Worm (Caenorhabditis elegans) whole organism, L3 larva: ENCODE results near the gene gcy-22.

ENCODE experiments used
- R02D3.7 ChIP-seq: fragments of 150-350 bp; optimal IDR thresholded peaks from 2 replicates; lab custom pipeline; 2014; ENCODE audit warnings: missing biosample characterization, missing genetic modification characterization
- ZK546.5 ChIP-seq: sonication (generic microtip); optimal IDR thresholded peaks from 2 replicates; lab custom pipeline; 2017; ENCODE audit warnings: missing biosample characterization, missing genetic modification characterization
- aly-2 ChIP-seq: fragments of 150-350 bp; optimal IDR thresholded peaks from 2 replicates; lab custom pipeline; 2014; ENCODE audit warnings: missing biosample characterization, missing genetic modification characterization
- ama-1 ChIP-seq: fragments of 150-350 bp; optimal IDR thresholded peaks from 2 replicates; lab custom pipeline; 2018
- ceh-16 ChIP-seq: sonication (generic microtip); optimal IDR thresholded peaks from 2 replicates; lab custom pipeline; 2017; ENCODE audit warnings: missing biosample characterization, missing genetic modification characterization
- ceh-28 ChIP-seq: fragments of 150-350 bp; optimal IDR thresholded peaks from 2 replicates; lab custom pipeline; 2014; ENCODE audit warnings: missing biosample characterization, missing genetic modification reagents, missing genetic modification characterization
- ceh-82 ChIP-seq: fragments of 150-350 bp; optimal IDR thresholded peaks from 2 replicates; lab custom pipeline; 2014; ENCODE audit warnings: missing biosample characterization, missing genetic modification characterization
- ceh-9 ChIP-seq: sonication (generic microtip); optimal IDR thresholded peaks from 2 replicates; lab custom pipeline; 2018; ENCODE audit warnings: missing biosample characterization, missing genetic modification characterization
- egl-27 ChIP-seq: sonication (generic microtip); optimal IDR thresholded peaks from 4 replicates; lab custom pipeline; 2017; ENCODE audit warnings: missing biosample characterization, missing genetic modification reagents, missing genetic modification characterization
- egl-5 ChIP-seq: fragments of 150-350 bp; optimal IDR thresholded peaks from 2 replicates; lab custom pipeline; 2017; ENCODE audit warnings: missing biosample characterization, missing genetic modification reagents, missing genetic modification characterization, inconsistent platforms
- elt-1 ChIP-seq: fragments of 150-350 bp; optimal IDR thresholded peaks from 2 replicates; lab custom pipeline; 2014; ENCODE audit warnings: missing biosample characterization, missing genetic modification characterization
- elt-2 ChIP-seq: sonication (generic microtip); optimal IDR thresholded peaks from 2 replicates; lab custom pipeline; 2016; ENCODE audit warnings: missing genetic modification reagents, mild to moderate bottlenecking, missing genetic modification characterization, missing compliant biosample characterization
- elt-3 ChIP-seq, 3 experiments: fragments of 150-350 bp in 1 of 3; sonication (generic microtip) in 2 of 3; optimal IDR thresholded peaks; 2 replicates in 2 of 3; 4 replicates in 1 of 3; lab custom pipeline; 2014 to 2017; ENCODE audit warnings: missing biosample characterization in 3 of 3, missing genetic modification characterization in 3 of 3
- eor-1 ChIP-seq, 2 experiments: fragments of 150-350 bp; optimal IDR thresholded peaks; 2 replicates each; lab custom pipeline; 2014 to 2018; ENCODE audit warnings: missing biosample characterization in 2 of 2, missing genetic modification characterization in 2 of 2
- fkh-10 ChIP-seq: sonication (generic microtip); optimal IDR thresholded peaks from 2 replicates; lab custom pipeline; 2017; ENCODE audit warnings: missing biosample characterization, missing genetic modification reagents, missing genetic modification characterization
- fkh-2 ChIP-seq: fragments of 150-350 bp; optimal IDR thresholded peaks from 2 replicates; lab custom pipeline; 2014; ENCODE audit warnings: missing biosample characterization, missing genetic modification reagents, missing genetic modification characterization
- fos-1 ChIP-seq: fragments of 150-350 bp; optimal IDR thresholded peaks from 2 replicates; lab custom pipeline; 2014; ENCODE audit warnings: missing biosample characterization, missing genetic modification characterization
- hmg-11 ChIP-seq: sonication (generic microtip); optimal IDR thresholded peaks from 2 replicates; lab custom pipeline; 2016; ENCODE audit warnings: missing genetic modification characterization, missing compliant biosample characterization
- jun-1 ChIP-seq: fragments of 150-350 bp; optimal IDR thresholded peaks from 2 replicates; lab custom pipeline; 2014; ENCODE audit warnings: missing biosample characterization, missing genetic modification reagents, missing genetic modification characterization
- lin-15B ChIP-seq: fragments of 150-350 bp; optimal IDR thresholded peaks from 2 replicates; lab custom pipeline; 2014; ENCODE audit warnings: missing biosample characterization, missing genetic modification characterization
- lin-39 ChIP-seq: fragments of 150-350 bp; optimal IDR thresholded peaks from 2 replicates; lab custom pipeline; 2018; ENCODE audit warnings: missing biosample characterization, missing genetic modification reagents, missing genetic modification characterization
- lsy-12 ChIP-seq: sonication (generic microtip); optimal IDR thresholded peaks from 2 replicates; lab custom pipeline; 2016; ENCODE audit warnings: mild to moderate bottlenecking, missing genetic modification characterization, missing compliant biosample characterization
- mdl-1 ChIP-seq: fragments of 150-350 bp; optimal IDR thresholded peaks from 2 replicates; lab custom pipeline; 2014; ENCODE audit warnings: missing biosample characterization, missing genetic modification characterization
- nfya-1 ChIP-seq: sonication (generic microtip); optimal IDR thresholded peaks from 2 replicates; lab custom pipeline; 2017; ENCODE audit warnings: missing genetic modification characterization, mild to moderate bottlenecking, missing compliant biosample characterization, antibody characterized with exemption, moderate library complexity; ENCODE audit not compliant: insufficient read depth
- nhr-12 ChIP-seq: fragments of 150-350 bp; optimal IDR thresholded peaks from 2 replicates; lab custom pipeline; 2014; ENCODE audit warnings: missing biosample characterization, missing genetic modification characterization
- nhr-23 ChIP-seq: fragments of 150-350 bp; optimal IDR thresholded peaks from 2 replicates; lab custom pipeline; 2014; ENCODE audit warnings: missing biosample characterization, missing genetic modification reagents, missing genetic modification characterization
- nhr-237 ChIP-seq: fragments of 150-350 bp; optimal IDR thresholded peaks from 2 replicates; lab custom pipeline; 2014; ENCODE audit warnings: missing biosample characterization, missing genetic modification characterization
- nhr-25 ChIP-seq: sonication (generic microtip); optimal IDR thresholded peaks from 2 replicates; lab custom pipeline; 2017; ENCODE audit warnings: missing biosample characterization, missing genetic modification characterization
- nhr-28 ChIP-seq: fragments of 150-350 bp; optimal IDR thresholded peaks from 2 replicates; lab custom pipeline; 2014; ENCODE audit warnings: missing biosample characterization, missing genetic modification characterization
- nhr-43 ChIP-seq: sonication (generic microtip); optimal IDR thresholded peaks from 2 replicates; lab custom pipeline; 2016; ENCODE audit warnings: mild to moderate bottlenecking, missing genetic modification characterization, missing compliant biosample characterization; ENCODE audit not compliant: poor library complexity, severe bottlenecking
- nhr-67 ChIP-seq: fragments of 150-350 bp; optimal IDR thresholded peaks from 2 replicates; lab custom pipeline; 2014; ENCODE audit warnings: missing biosample characterization, missing genetic modification characterization
- nhr-77 ChIP-seq: fragments of 150-350 bp; optimal IDR thresholded peaks from 2 replicates; lab custom pipeline; 2014; ENCODE audit warnings: missing biosample characterization, missing genetic modification characterization
- pha-4 ChIP-seq: fragments of 150-350 bp; optimal IDR thresholded peaks from 2 replicates; lab custom pipeline; 2014; ENCODE audit warnings: missing biosample characterization, missing genetic modification reagents, missing genetic modification characterization
- sea-2 ChIP-seq: fragments of 150-350 bp; sonication (generic microtip); optimal IDR thresholded peaks from 4 replicates; lab custom pipeline; 2014; ENCODE audit warnings: missing biosample characterization, missing genetic modification reagents, missing genetic modification characterization
- skn-1 ChIP-seq: fragments of 150-350 bp; optimal IDR thresholded peaks from 2 replicates; lab custom pipeline; 2014; ENCODE audit warnings: missing biosample characterization, missing genetic modification characterization
- snpc-4 ChIP-seq: fragments of 150-350 bp; optimal IDR thresholded peaks from 2 replicates; lab custom pipeline; 2014; ENCODE audit warnings: missing biosample characterization, missing genetic modification characterization
- tbx-2 ChIP-seq: sonication (generic microtip); optimal IDR thresholded peaks from 2 replicates; lab custom pipeline; 2016; ENCODE audit warnings: mild to moderate bottlenecking, missing genetic modification characterization, missing compliant biosample characterization
- unc-39 ChIP-seq: sonication (generic microtip); optimal IDR thresholded peaks from 4 replicates; lab custom pipeline; 2017; ENCODE audit warnings: missing biosample characterization, missing genetic modification characterization
- unc-62 ChIP-seq: fragments of 150-350 bp; sonication (generic microtip); optimal IDR thresholded peaks from 4 replicates; lab custom pipeline; 2014; ENCODE audit warnings: missing biosample characterization, missing genetic modification reagents, missing genetic modification characterization
- zag-1 ChIP-seq: fragments of 150-350 bp; optimal IDR thresholded peaks from 2 replicates; lab custom pipeline; 2014; ENCODE audit warnings: missing biosample characterization, missing genetic modification characterization
- ztf-4 ChIP-seq: fragments of 150-350 bp; optimal IDR thresholded peaks from 2 replicates; lab custom pipeline; 2014; ENCODE audit warnings: missing biosample characterization, missing genetic modification characterization

The gcy-22 gene

ce11 chrV:20850580-20850979 lies 25.7 kb upstream of the gcy-22 start, which contains the start of gene clec-264:
Gene clec-264 (minus strand): TSS chrV:20850701.
- TF ChIP-seq elt-1 (tag; lab: Kevin White, UChicago) = no peak
- TF ChIP-seq egl-5 (tag; lab: Kevin White, UChicago) = peak; percentile 14
- TF ChIP-seq, all 47 proteins: peak for 1

ce11 chrV:20847743-20848229 lies 22.9 kb upstream of the gcy-22 start:
- TF ChIP-seq lsy-12 (tag; lab: Kevin White, UChicago) = no peak
- TF ChIP-seq eor-1 (tag; optimal IDR thresholded peaks at IDR 0.05; lab: Kevin White, UChicago) = no peak
- TF ChIP-seq ceh-9 = no peak
- no peak for TF ChIP-seq lin-39
- TF ChIP-seq tbx-2 = peak; percentile 12
- no peak for TF ChIP-seq R02D3.7
- TF ChIP-seq pha-4 (tag; lab: Kevin White, UChicago) = peak; percentile 13
- no peak for TF ChIP-seq nhr-12 (tag; lab: Kevin White, UChicago)
- TF ChIP-seq ZK546.5 = no peak
- TF ChIP-seq elt-2 (tag; lab: Kevin White, UChicago) = no peak
- no peak for TF ChIP-seq egl-27 (tag; lab: Kevin White, UChicago)
- TF ChIP-seq egl-5 (tag; lab: Kevin White, UChicago) = no peak
- TF ChIP-seq fos-1 (tag; lab: Kevin White, UChicago) = no peak
- TF ChIP-seq nhr-67 (tag; lab: Kevin White, UChicago) = no peak
- TF ChIP-seq fkh-2 (tag; lab: Kevin White, UChicago) = no peak
- TF ChIP-seq ceh-28 (tag; lab: Kevin White, UChicago) = no peak
- TF ChIP-seq sea-2 = no peak
- peak; percentile 35 for TF ChIP-seq ztf-4 (tag; lab: Kevin White, UChicago)
- no peak for TF ChIP-seq unc-62 (GFP tag; lab: Kevin White, UChicago)
- TF ChIP-seq skn-1 (tag; lab: Kevin White, UChicago) = no peak
- no peak for TF ChIP-seq elt-3 (tag; optimal IDR thresholded peaks at IDR 0.05; lab: Kevin White, UChicago)
- TF ChIP-seq ceh-16 (tag; lab: Kevin White, UChicago) = no peak
- TF ChIP-seq nhr-23 (tag; lab: Kevin White, UChicago) = no peak
- TF ChIP-seq nhr-43 (tag; lab: Kevin White, UChicago) = peak; percentile 22
- TF ChIP-seq ama-1 (lab: Kevin White, UChicago) = peak; percentile 88
- TF ChIP-seq zag-1 = no peak
- TF ChIP-seq elt-1 (tag; lab: Kevin White, UChicago) = no peak
- no peak for TF ChIP-seq unc-39 (tag; lab: Kevin White, UChicago)
- TF ChIP-seq nhr-28 (tag; lab: Kevin White, UChicago) = no peak
- no peak for TF ChIP-seq snpc-4 (tag; lab: Kevin White, UChicago)
- TF ChIP-seq jun-1 (tag; lab: Kevin White, UChicago) = no peak

DNA sequence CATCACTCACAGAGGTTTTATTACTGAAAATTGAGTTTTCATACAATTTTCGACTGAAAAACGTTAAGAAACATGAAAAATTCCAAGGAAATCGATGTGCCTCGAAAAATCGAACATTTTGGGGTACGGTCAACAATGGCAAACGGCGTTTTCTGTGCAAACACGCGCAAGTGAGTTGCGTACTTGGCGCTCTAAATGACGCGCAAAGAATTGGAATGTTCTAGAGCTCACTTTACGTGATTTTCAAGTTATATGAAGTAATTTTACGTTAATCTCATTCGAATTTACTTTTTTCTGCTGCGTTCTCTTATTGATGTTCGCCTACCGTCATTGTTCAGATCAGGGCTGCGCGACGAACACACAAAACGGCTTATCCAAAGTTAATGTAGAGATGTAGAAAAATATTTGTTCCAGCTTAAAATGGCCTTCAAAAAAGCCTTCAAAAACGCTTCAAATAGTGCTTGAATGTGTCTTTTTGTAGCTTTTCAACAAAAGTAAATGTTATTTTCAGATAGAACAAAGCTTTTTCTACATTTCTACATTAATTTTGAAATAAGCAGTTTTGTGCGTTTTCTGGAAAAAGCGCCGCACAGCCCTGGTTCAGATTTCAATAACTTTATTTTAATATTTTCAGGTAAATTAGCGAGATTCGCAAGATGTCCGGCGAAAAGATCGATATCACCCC lies 20.8 kb upstream of the gcy-22 start, which contains the start of the genes F31D4.2 and fkb-6:
F31D4.2 (minus strand) TSS at position 23 of the 685 bp plus-strand sequence.
fkb-6 (plus strand) TSS at position 635 of the 685 bp plus-strand sequence.
- peak; percentile 76 for TF ChIP-seq ceh-28 (tag; lab: Kevin White, UChicago)
- TF ChIP-seq nhr-237 = no peak
- no peak for TF ChIP-seq mdl-1 (tag; lab: Kevin White, UChicago)
- no peak for TF ChIP-seq aly-2 (tag; lab: Kevin White, UChicago)
- peak; percentile 37 for TF ChIP-seq nhr-43 (tag; lab: Kevin White, UChicago)
- peak; percentile 72 for TF ChIP-seq pha-4 (tag; lab: Kevin White, UChicago)
- no peak for TF ChIP-seq ceh-82 (tag; lab: Kevin White, UChicago)
- TF ChIP-seq nhr-25 (tag; lab: Kevin White, UChicago) = peak; percentile 82
- no peak for TF ChIP-seq elt-1 (tag; lab: Kevin White, UChicago)
- peak; percentile 3 for TF ChIP-seq skn-1 (tag; lab: Kevin White, UChicago)
- peak; percentile 45 for TF ChIP-seq egl-5 (tag; lab: Kevin White, UChicago)
- TF ChIP-seq lin-15B (tag; lab: Kevin White, UChicago) = peak; percentile 62
- no peak for TF ChIP-seq zag-1
- TF ChIP-seq hmg-11 (tag; lab: Kevin White, UChicago) = peak; percentile 84
- peak; percentile 52 for TF ChIP-seq snpc-4 (tag; lab: Kevin White, UChicago)
- peak; percentile 85 for TF ChIP-seq nfya-1
- TF ChIP-seq unc-62 (GFP tag; lab: Kevin White, UChicago) = no peak
- peak; percentile 45 for TF ChIP-seq R02D3.7
- TF ChIP-seq ztf-4 (tag; lab: Kevin White, UChicago) = peak; percentile 1
- TF ChIP-seq lsy-12 (tag; lab: Kevin White, UChicago) = peak; percentile 60
- TF ChIP-seq fkh-10 = peak; percentile 74
- peak; percentile 48 for TF ChIP-seq nhr-23 (tag; lab: Kevin White, UChicago)
- peak; percentile 43 for TF ChIP-seq jun-1 (tag; lab: Kevin White, UChicago)
- peak; percentile 7 for TF ChIP-seq egl-27 (tag; lab: Kevin White, UChicago)
- TF ChIP-seq lin-39 = peak; percentile 63
- no peak for TF ChIP-seq eor-1 (tag; optimal IDR thresholded peaks at IDR 0.05; lab: Kevin White, UChicago)
- no peak for TF ChIP-seq sea-2
- TF ChIP-seq nhr-77 = no peak
- TF ChIP-seq elt-2 (tag; lab: Kevin White, UChicago) = peak; percentile 41
